Fruit fly (Drosophila melanogaster) whole organism, embryonic: Measurements from ENCODE around the gene nSMase.

ENCODE experiments used
- Antp ChIP-seq: fragments of 200-800 bp; sonication (Bioruptor generic); optimal IDR thresholded peaks from 3 replicates; lab custom pipeline; 2016; ENCODE audit warnings: missing biosample characterization, missing genetic modification characterization
- Atf3 ChIP-seq: fragments of 200-800 bp; sonication (Bioruptor generic); optimal IDR thresholded peaks from 3 replicates; lab custom pipeline; 2016; ENCODE audit warnings: missing biosample characterization, missing genetic modification characterization
- CG10366 ChIP-seq: fragments of 200-800 bp; sonication (Bioruptor generic); IDR thresholded peaks from 2 replicates; pipeline ENCODE4 v1.3.6; 2022; ENCODE audit warnings: missing biosample characterization, missing genetic modification characterization
- CG11398 ChIP-seq: fragments of 200-800 bp; sonication (Bioruptor generic); optimal IDR thresholded peaks from 2 replicates; lab custom pipeline; 2016; ENCODE audit warnings: missing biosample characterization, missing genetic modification characterization
- CG1233 ChIP-seq: fragments of 200-800 bp; sonication (Bioruptor generic); optimal IDR thresholded peaks from 4 replicates; lab custom pipeline; 2018; ENCODE audit warnings: missing biosample characterization, mild to moderate bottlenecking, missing genetic modification characterization
- CG12942 ChIP-seq: fragments of 200-800 bp; sonication (Bioruptor generic); optimal IDR thresholded peaks from 3 replicates; lab custom pipeline; 2016; ENCODE audit warnings: missing biosample characterization, missing genetic modification characterization
- CG13296 ChIP-seq: fragments of 200-800 bp; sonication (Bioruptor generic); optimal IDR thresholded peaks from 3 replicates; lab custom pipeline; 2018; ENCODE audit warnings: missing biosample characterization, mild to moderate bottlenecking, missing genetic modification characterization
- CG14667 ChIP-seq: fragments of 200-800 bp; sonication (Bioruptor generic); IDR thresholded peaks from 2 replicates; pipeline ENCODE4 v1.3.6; 2022; ENCODE audit warnings: missing biosample characterization, missing genetic modification characterization
- CG1529 ChIP-seq: fragments of 200-800 bp; sonication (Bioruptor generic); optimal IDR thresholded peaks from 3 replicates; lab custom pipeline; 2018; ENCODE audit warnings: missing biosample characterization, missing genetic modification characterization
- CG15514 ChIP-seq: fragments of 200-800 bp; sonication (Bioruptor generic); optimal IDR thresholded peaks from 3 replicates; lab custom pipeline; 2017; ENCODE audit warnings: missing biosample characterization, missing genetic modification characterization, mild to moderate bottlenecking, moderate library complexity, missing genetic modification reagents
- CG1602 ChIP-seq: fragments of 200-800 bp; sonication (Bioruptor generic); optimal IDR thresholded peaks from 3 replicates; lab custom pipeline; 2016; ENCODE audit warnings: missing biosample characterization, missing genetic modification characterization
- CG17568 ChIP-seq: fragments of 200-800 bp; sonication (Bioruptor generic); optimal IDR thresholded peaks from 2 replicates; lab custom pipeline; 2018; ENCODE audit warnings: missing biosample characterization, mild to moderate bottlenecking, missing genetic modification characterization, moderate library complexity
- CG17612 ChIP-seq: fragments of 200-800 bp; sonication (Bioruptor generic); IDR thresholded peaks from 2 replicates; pipeline ENCODE4 v1.3.6; 2022; ENCODE audit warnings: missing biosample characterization, missing genetic modification characterization
- CG17802 ChIP-seq: fragments of 200-800 bp; sonication (Bioruptor generic); optimal IDR thresholded peaks from 2 replicates; lab custom pipeline; 2018; ENCODE audit warnings: missing biosample characterization, mild to moderate bottlenecking, missing genetic modification characterization, moderate library complexity
- CG18011 ChIP-seq: fragments of 200-800 bp; sonication (Bioruptor generic); optimal IDR thresholded peaks from 2 replicates; lab custom pipeline; 2017; ENCODE audit warnings: missing biosample characterization, missing genetic modification characterization, mild to moderate bottlenecking, moderate library complexity, missing genotype
- CG3065 ChIP-seq: fragments of 200-800 bp; sonication (Bioruptor generic); optimal IDR thresholded peaks from 2 replicates; lab custom pipeline; 2016; ENCODE audit warnings: missing biosample characterization, missing genetic modification characterization
- CG32767 ChIP-seq: fragments of 200-800 bp; sonication (Bioruptor generic); IDR thresholded peaks from 2 replicates; pipeline ENCODE4 v1.3.6; 2022; ENCODE audit warnings: missing biosample characterization, missing genetic modification characterization
- CG34422 ChIP-seq: fragments of 200-800 bp; sonication (Bioruptor generic); IDR thresholded peaks from 3 replicates; pipeline ENCODE4 v1.3.6; 2022; ENCODE audit warnings: missing biosample characterization, missing genetic modification characterization
- CG3995 ChIP-seq: fragments of 200-800 bp; sonication (Bioruptor generic); optimal IDR thresholded peaks from 3 replicates; lab custom pipeline; 2016; ENCODE audit warnings: missing biosample characterization, missing genetic modification characterization
- CG6689 ChIP-seq: fragments of 200-800 bp; sonication (Bioruptor generic); IDR thresholded peaks from 2 replicates; pipeline ENCODE4 v1.3.6; 2022; ENCODE audit warnings: missing biosample characterization, missing genetic modification characterization
- CG8281 ChIP-seq: fragments of 200-800 bp; sonication (Bioruptor generic); optimal IDR thresholded peaks from 2 replicates; lab custom pipeline; 2018; ENCODE audit warnings: missing biosample characterization, mild to moderate bottlenecking, missing genetic modification characterization, moderate library complexity
- Dek ChIP-seq: fragments of 200-800 bp; sonication (Bioruptor generic); optimal IDR thresholded peaks from 3 replicates; lab custom pipeline; 2019; ENCODE audit warnings: missing biosample characterization, mild to moderate bottlenecking, missing genetic modification characterization, moderate library complexity
- Drgx ChIP-seq: fragments of 200-800 bp; sonication (Bioruptor generic); IDR thresholded peaks from 2 replicates; pipeline ENCODE4 v1.3.6; 2022; ENCODE audit warnings: missing biosample characterization, missing genetic modification characterization
- Fer1 ChIP-seq: fragments of 200-800 bp; sonication (Bioruptor generic); optimal IDR thresholded peaks from 2 replicates; lab custom pipeline; 2017; ENCODE audit warnings: missing biosample characterization, mild to moderate bottlenecking, missing genetic modification characterization
- HLH54F ChIP-seq: fragments of 200-800 bp; sonication (Bioruptor generic); optimal IDR thresholded peaks from 3 replicates; lab custom pipeline; 2016; ENCODE audit warnings: missing biosample characterization, missing genetic modification characterization
- Lim3 ChIP-seq: fragments of 200-800 bp; sonication (Bioruptor generic); IDR thresholded peaks from 2 replicates; pipeline ENCODE4 v1.3.6; 2022; ENCODE audit warnings: missing biosample characterization, missing genetic modification characterization
- Med ChIP-seq: fragments of 200-800 bp; sonication (Bioruptor generic); peaks from one replicate; lab custom pipeline; 2016; ENCODE audit warnings: missing biosample characterization, missing genetic modification characterization, mild to moderate bottlenecking, inconsistent platforms, moderate library complexity
- PHDP ChIP-seq: fragments of 200-800 bp; sonication (Bioruptor generic); optimal IDR thresholded peaks from 3 replicates; lab custom pipeline; 2018; ENCODE audit warnings: missing biosample characterization, mild to moderate bottlenecking, missing genetic modification characterization, moderate library complexity
- Spps ChIP-seq: fragments of 200-800 bp; sonication (Bioruptor generic); optimal IDR thresholded peaks from 2 replicates; lab custom pipeline; 2018; ENCODE audit warnings: missing biosample characterization, mild to moderate bottlenecking, missing genetic modification characterization
- Ssrp ChIP-seq: fragments of 200-800 bp; sonication (Bioruptor generic); optimal IDR thresholded peaks from 2 replicates; lab custom pipeline; 2018; ENCODE audit warnings: missing biosample characterization, mild to moderate bottlenecking, missing genetic modification characterization, moderate library complexity
- Taf1 ChIP-seq: fragments of 200-800 bp; sonication (Bioruptor generic); IDR thresholded peaks from 2 replicates; pipeline ENCODE4 v1.3.6; 2022; ENCODE audit warnings: missing biosample characterization, missing genetic modification characterization
- ap ChIP-seq: fragments of 200-800 bp; sonication (Bioruptor generic); IDR thresholded peaks from 2 replicates; pipeline ENCODE4 v1.3.6; 2022; ENCODE audit warnings: missing biosample characterization, missing genetic modification characterization
- ara ChIP-seq: fragments of 200-800 bp; sonication (Bioruptor generic); IDR thresholded peaks from 2 replicates; pipeline ENCODE4 v1.3.6; 2022; ENCODE audit warnings: missing biosample characterization, missing genetic modification characterization
- bab2 ChIP-seq: fragments of 200-800 bp; sonication (Bioruptor generic); optimal IDR thresholded peaks from 2 replicates; lab custom pipeline; 2016; ENCODE audit warnings: missing biosample characterization, missing genetic modification characterization
- bcd ChIP-seq: fragments of 200-800 bp; sonication (Bioruptor generic); optimal IDR thresholded peaks from 2 replicates; lab custom pipeline; 2017; ENCODE audit warnings: missing biosample characterization, mild to moderate bottlenecking, missing genetic modification characterization
- fd3F ChIP-seq: fragments of 200-800 bp; sonication (Bioruptor generic); optimal IDR thresholded peaks from 2 replicates; lab custom pipeline; 2018; ENCODE audit warnings: missing biosample characterization, mild to moderate bottlenecking, missing genetic modification characterization, moderate library complexity
- gcm2 ChIP-seq: fragments of 200-800 bp; sonication (Bioruptor generic); optimal IDR thresholded peaks from 2 replicates; lab custom pipeline; 2016; ENCODE audit warnings: missing biosample characterization, missing genetic modification characterization
- jing ChIP-seq: fragments of 200-800 bp; sonication (Bioruptor generic); optimal IDR thresholded peaks from 2 replicates; lab custom pipeline; 2018; ENCODE audit warnings: missing biosample characterization, mild to moderate bottlenecking, missing genetic modification characterization
- ken ChIP-seq: fragments of 200-800 bp; sonication (Bioruptor generic); IDR thresholded peaks from 3 replicates; pipeline ENCODE4 v1.3.6; 2022; ENCODE audit warnings: missing biosample characterization, missing genetic modification characterization
- lab ChIP-seq: fragments of 200-800 bp; sonication (Bioruptor generic); optimal IDR thresholded peaks from 3 replicates; lab custom pipeline; 2017; ENCODE audit warnings: missing biosample characterization, missing genetic modification characterization, mild to moderate bottlenecking, moderate library complexity, missing genetic modification reagents
- lov ChIP-seq, 2 experiments: fragments of 200-800 bp in 1 of 2; fragments of >200 bp in 1 of 2; sonication (Bioruptor generic) in 1 of 2; IDR thresholded peaks in 1 of 2; optimal IDR thresholded peaks in 1 of 2; 2 replicates in 1 of 2; 3 replicates in 1 of 2; pipeline versions ENCODE4 v1.3.6 to Lab custom; 2017 to 2022; ENCODE audit warnings: missing biosample characterization in 1 of 2, missing genetic modification characterization in 1 of 2
- maf-S ChIP-seq: fragments of 200-800 bp; sonication (Bioruptor generic); optimal IDR thresholded peaks from 2 replicates; lab custom pipeline; 2016; ENCODE audit warnings: missing biosample characterization, missing genetic modification characterization
- mld ChIP-seq: fragments of 200-800 bp; sonication (Bioruptor generic); IDR thresholded peaks from 3 replicates; pipeline ENCODE4 v1.3.6; 2022; ENCODE audit warnings: missing biosample characterization, missing genetic modification characterization; ENCODE audit not compliant: partially characterized antibody
- pb ChIP-seq: fragments of 200-800 bp; sonication (Bioruptor generic); optimal IDR thresholded peaks from 3 replicates; lab custom pipeline; 2016; ENCODE audit warnings: missing biosample characterization, missing genetic modification characterization
- prd ChIP-seq, 3 experiments: fragments of >200 bp in 2 of 3; fragments of 200-800 bp in 1 of 3; sonication (Bioruptor generic) in 1 of 3; optimal IDR thresholded peaks in 2 of 3; IDR thresholded peaks in 1 of 3; 2 replicates in 2 of 3; 3 replicates in 1 of 3; pipeline versions ENCODE4 v1.3.6 to Lab custom; 2017 to 2022; ENCODE audit warnings: missing biosample characterization in 1 of 3, missing genetic modification characterization in 1 of 3
- toy ChIP-seq: fragments of 200-800 bp; sonication (Bioruptor generic); IDR thresholded peaks from 2 replicates; pipeline ENCODE4 v1.3.6; 2022; ENCODE audit warnings: missing biosample characterization, missing genetic modification characterization
- twi ChIP-seq: fragments of 200-800 bp; optimal IDR thresholded peaks from 2 replicates; lab custom pipeline; 2019; ENCODE audit warnings: missing biosample characterization, mild to moderate bottlenecking, missing genetic modification characterization, moderate library complexity
- unpg ChIP-seq: fragments of 200-800 bp; sonication (Bioruptor generic); optimal IDR thresholded peaks from 3 replicates; lab custom pipeline; 2018; ENCODE audit warnings: missing biosample characterization, mild to moderate bottlenecking, missing genetic modification characterization, moderate library complexity

nSMase gene

dm6 chr3L:3248714-3249663 lies 30.0 kb downstream of the nSMase start (continued):
- TF ChIP-seq CG3995 (GFP tag; lab: Kevin White, UChicago): no peak
- TF ChIP-seq Fer1: no peak
- TF ChIP-seq lab (GFP tag; lab: Kevin White, UChicago): peak; percentile 21
- no peak for TF ChIP-seq bab2 (GFP tag; lab: Kevin White, UChicago)
- TF ChIP-seq CG6689 (GFP tag; lab: Robert Waterston, UW): peak; percentile 41
- no peak; the same call in 1 of the 2 replicates for TF ChIP-seq CG10366 (GFP tag; lab: Robert Waterston, UW)
- no peak for TF ChIP-seq CG12942 (GFP tag; lab: Kevin White, UChicago)
- 0 out of 2 replicates have a peak, but pooled peaks have one; percentile 21 for TF ChIP-seq CG32767 (GFP tag; lab: Robert Waterston, UW)
- TF ChIP-seq ap (GFP tag; lab: Robert Waterston, UW): 0 out of 2 replicates have a peak, but pooled peaks have one; percentile 4
- TF ChIP-seq CG3065 (GFP tag; lab: Kevin White, UChicago): no peak
- peak; percentile 67 for TF ChIP-seq Ssrp
- TF ChIP-seq Med: peak; percentile 84
- TF ChIP-seq CG1602 (GFP tag; lab: Kevin White, UChicago): peak; percentile 34
- TF ChIP-seq CG11398 (GFP tag; lab: Kevin White, UChicago): no peak
- TF ChIP-seq CG18011 (GFP tag; lab: Kevin White, UChicago): no peak
- TF ChIP-seq ara (GFP tag; lab: Robert Waterston, UW): no peak
- no peak for TF ChIP-seq CG13296
- no peak for TF ChIP-seq jing (GFP tag; lab: Kevin White, UChicago)
- TF ChIP-seq bcd (GFP tag; lab: Kevin White, UChicago): peak; percentile 43
- TF ChIP-seq Spps (tag; lab: Kevin White, UChicago): no peak
- TF ChIP-seq Drgx (GFP tag; lab: Robert Waterston, UW): peak; percentile 79
- TF ChIP-seq ken (GFP tag; lab: Robert Waterston, UW): no peak
- no peak for TF ChIP-seq gcm2 (GFP tag; lab: Kevin White, UChicago)
- no peak for TF ChIP-seq twi (tag; lab: Kevin White, UChicago)
- no peak for TF ChIP-seq toy (GFP tag; lab: Robert Waterston, UW)
- TF ChIP-seq CG1529 (GFP tag; lab: Kevin White, UChicago): peak; percentile 39
- TF ChIP-seq HLH54F (GFP tag; lab: Kevin White, UChicago): peak; percentile 23
- TF ChIP-seq CG34422 (GFP tag; lab: Robert Waterston, UW): 0 out of 3 replicates have a peak, but pooled peaks have one; percentile 22
- TF ChIP-seq Taf1 (GFP tag; lab: Robert Waterston, UW): no peak
- peak; percentile 35 for TF ChIP-seq PHDP
- peak; percentile 28 for TF ChIP-seq CG1233 (GFP tag; lab: Kevin White, UChicago)
- no peak for TF ChIP-seq CG8281 (tag; lab: Kevin White, UChicago)
- TF ChIP-seq unpg (GFP tag; lab: Kevin White, UChicago): peak; percentile 21
- TF ChIP-seq maf-S: no peak
- no peak for TF ChIP-seq CG17612
- 0 out of 2 replicates have a peak, but pooled peaks have one; percentile 12 for TF ChIP-seq CG14667 (GFP tag; lab: Robert Waterston, UW)
- TF ChIP-seq fd3F (GFP tag; lab: Kevin White, UChicago): no peak
- TF ChIP-seq CG17568 (GFP tag; lab: Kevin White, UChicago): no peak
- TF ChIP-seq lov (optimal IDR thresholded peaks at IDR 0.05; lab: Kevin White, UChicago): no peak
- TF ChIP-seq lov (GFP tag; IDR thresholded peaks at IDR 0.05; lab: Robert Waterston, UW): no peak
- TF ChIP-seq prd (optimal IDR thresholded peaks at IDR 0.05; lab: Kevin White, UChicago): no peak
- peak; percentile 23; the same call in 1 of the 3 replicates for TF ChIP-seq prd (GFP tag; IDR thresholded peaks at IDR 0.05; lab: Robert Waterston, UW)
- TF ChIP-seq pb: no peak
- no peak for TF ChIP-seq Antp (GFP tag; lab: Kevin White, UChicago)
- no peak for TF ChIP-seq CG15514
- TF ChIP-seq mld (GFP tag; lab: Robert Waterston, UW): no peak
- TF ChIP-seq Dek (tag; lab: Kevin White, UChicago): no peak
- no peak for TF ChIP-seq CG17802 (tag; lab: Kevin White, UChicago)
- TF ChIP-seq Lim3: no peak
- no peak for TF ChIP-seq Atf3 (GFP tag; lab: Kevin White, UChicago)
